Worm (Caenorhabditis elegans): Measurements from ENCODE around the gene cup-14.

DNA sequence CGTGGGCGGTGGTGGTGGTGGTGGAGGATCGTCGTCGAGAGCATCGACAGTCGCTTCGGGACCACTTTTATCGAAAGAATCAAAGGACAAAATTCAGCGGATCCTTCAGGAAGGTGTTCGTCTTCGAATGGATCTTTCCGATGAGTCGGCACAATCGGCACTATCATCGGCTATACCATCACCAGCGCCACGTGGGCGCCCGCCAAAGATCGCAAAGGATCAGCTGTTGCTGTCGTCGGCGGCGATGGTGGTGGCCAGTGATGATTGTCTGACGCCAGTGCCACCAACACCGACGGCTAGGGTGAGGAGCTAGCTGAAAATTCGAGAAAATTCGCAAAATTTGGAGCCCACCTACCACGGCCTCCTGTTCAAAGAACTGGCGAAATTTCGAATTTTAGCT, 6.0 kb upstream of the cup-14 start:
- TF ChIP-seq dao-5 (tag; optimal IDR thresholded peaks at IDR 0.05), result no peak
- TF ChIP-seq him-1 (tag; optimal IDR thresholded peaks at IDR 0.05), result no peak
